Fruit fly (Drosophila melanogaster) whole organism, embryonic: ENCODE measurements around the gene Awh.
A peak's percentile ranks its signal among the peaks of the same experiment; 100 is the strongest.

Experiments
- Asciz ChIP-seq: fragments of 200-800 bp; sonication (Bioruptor generic); optimal IDR thresholded peaks from 2 replicates; lab custom pipeline; 2017; ENCODE audit warnings: missing biosample characterization, mild to moderate bottlenecking, missing genetic modification characterization, missing genetic modification reagents
- Atf6 ChIP-seq: fragments of 200-800 bp; sonication (Bioruptor generic); IDR thresholded peaks from 2 replicates; pipeline ENCODE4 v1.3.6; 2022; ENCODE audit warnings: missing biosample characterization, missing genetic modification characterization
- Awh ChIP-seq: fragments of 200-800 bp; sonication (Bioruptor generic); IDR thresholded peaks from 2 replicates; pipeline ENCODE4, ENCODE4 v1.3.6; 2022; ENCODE audit warnings: missing biosample characterization, missing genetic modification characterization
- Bdp1 ChIP-seq: fragments of 200-800 bp; sonication (Bioruptor generic); optimal IDR thresholded peaks from 3 replicates; lab custom pipeline; 2016; ENCODE audit warnings: missing biosample characterization, missing genetic modification characterization
- CG10366 ChIP-seq: fragments of 200-800 bp; sonication (Bioruptor generic); IDR thresholded peaks from 2 replicates; pipeline ENCODE4 v1.3.6; 2022; ENCODE audit warnings: missing biosample characterization, missing genetic modification characterization
- CG10654 ChIP-seq: fragments of 200-800 bp; sonication (Bioruptor generic); optimal IDR thresholded peaks from 2 replicates; lab custom pipeline; 2016; ENCODE audit warnings: missing biosample characterization, missing genetic modification characterization
- CG13424 ChIP-seq: fragments of 200-800 bp; sonication (Bioruptor generic); optimal IDR thresholded peaks from 2 replicates; lab custom pipeline; 2019; ENCODE audit warnings: missing biosample characterization, mild to moderate bottlenecking, missing genetic modification characterization, moderate library complexity
- CG14441 ChIP-seq: fragments of 200-800 bp; sonication (Bioruptor generic); IDR thresholded peaks from 2 replicates; pipeline ENCODE4 v1.3.6; 2022; ENCODE audit warnings: missing biosample characterization, missing genetic modification characterization
- CG1529 ChIP-seq: fragments of 200-800 bp; sonication (Bioruptor generic); optimal IDR thresholded peaks from 3 replicates; lab custom pipeline; 2018; ENCODE audit warnings: missing biosample characterization, missing genetic modification characterization
- CG15696 ChIP-seq: fragments of 200-800 bp; sonication (Bioruptor generic); optimal IDR thresholded peaks from 2 replicates; lab custom pipeline; 2019; ENCODE audit warnings: missing biosample characterization, mild to moderate bottlenecking, missing genetic modification characterization, moderate library complexity
- CG1602 ChIP-seq: fragments of 200-800 bp; sonication (Bioruptor generic); optimal IDR thresholded peaks from 3 replicates; lab custom pipeline; 2016; ENCODE audit warnings: missing biosample characterization, missing genetic modification characterization
- CG17802 ChIP-seq: fragments of 200-800 bp; sonication (Bioruptor generic); optimal IDR thresholded peaks from 2 replicates; lab custom pipeline; 2018; ENCODE audit warnings: missing biosample characterization, mild to moderate bottlenecking, missing genetic modification characterization, moderate library complexity
- CG18599 ChIP-seq: fragments of 200-800 bp; sonication (Bioruptor generic); optimal IDR thresholded peaks from 3 replicates; lab custom pipeline; 2017; ENCODE audit warnings: missing biosample characterization, missing genetic modification characterization, mild to moderate bottlenecking, moderate library complexity, missing genetic modification reagents
- CG30020 ChIP-seq: fragments of 200-800 bp; optimal IDR thresholded peaks from 2 replicates; lab custom pipeline; 2019; ENCODE audit warnings: missing biosample characterization, mild to moderate bottlenecking, missing genetic modification characterization, moderate library complexity
- CG3065 ChIP-seq: fragments of 200-800 bp; sonication (Bioruptor generic); optimal IDR thresholded peaks from 2 replicates; lab custom pipeline; 2016; ENCODE audit warnings: missing biosample characterization, missing genetic modification characterization
- CG3847 ChIP-seq: fragments of 200-800 bp; sonication (Bioruptor generic); IDR thresholded peaks from 2 replicates; pipeline ENCODE4 v1.3.6; 2022; ENCODE audit warnings: missing biosample characterization, missing genetic modification characterization
- CG7271 ChIP-seq: fragments of 200-800 bp; sonication (Bioruptor generic); optimal IDR thresholded peaks from 2 replicates; lab custom pipeline; 2018; ENCODE audit warnings: missing biosample characterization, mild to moderate bottlenecking, missing genetic modification characterization, moderate library complexity
- CG8089 ChIP-seq: fragments of 200-800 bp; sonication (Bioruptor generic); optimal IDR thresholded peaks from 3 replicates; lab custom pipeline; 2016; ENCODE audit warnings: missing biosample characterization, missing genetic modification characterization
- Deaf1 ChIP-seq: fragments of 200-800 bp; optimal IDR thresholded peaks from 3 replicates; lab custom pipeline; 2019; ENCODE audit warnings: missing biosample characterization, mild to moderate bottlenecking, missing genetic modification characterization, moderate library complexity
- Dek ChIP-seq: fragments of 200-800 bp; sonication (Bioruptor generic); optimal IDR thresholded peaks from 3 replicates; lab custom pipeline; 2019; ENCODE audit warnings: missing biosample characterization, mild to moderate bottlenecking, missing genetic modification characterization, moderate library complexity
- Elba2 ChIP-seq: fragments of 200-800 bp; sonication (Bioruptor generic); optimal IDR thresholded peaks from 3 replicates; lab custom pipeline; 2016; ENCODE audit warnings: missing biosample characterization, missing genetic modification characterization
- HLH4C ChIP-seq: fragments of 200-800 bp; sonication (Bioruptor generic); IDR thresholded peaks from 3 replicates; pipeline ENCODE4 v1.3.6; 2022; ENCODE audit warnings: missing biosample characterization, missing genetic modification characterization; ENCODE audit not compliant: partially characterized antibody
- Hand ChIP-seq: fragments of 200-800 bp; sonication (Bioruptor generic); optimal IDR thresholded peaks from 2 replicates; lab custom pipeline; 2017; ENCODE audit warnings: mild to moderate bottlenecking, missing biosample characterization, missing genetic modification reagents, missing genetic modification characterization
- Hmx ChIP-seq: fragments of 200-800 bp; sonication (Bioruptor generic); optimal IDR thresholded peaks from 2 replicates; lab custom pipeline; 2016; ENCODE audit warnings: missing biosample characterization, missing genetic modification characterization
- MBD-R2 ChIP-seq: fragments of 200-800 bp; sonication (Bioruptor generic); IDR thresholded peaks from 2 replicates; pipeline ENCODE4 v1.3.6; 2022; ENCODE audit warnings: missing biosample characterization, missing genetic modification characterization
- Myb ChIP-seq: fragments of 200-800 bp; sonication (Bioruptor generic); optimal IDR thresholded peaks from 2 replicates; lab custom pipeline; 2016; ENCODE audit warnings: missing biosample characterization, missing genetic modification characterization
- Oli ChIP-seq: fragments of 200-800 bp; sonication (Bioruptor generic); optimal IDR thresholded peaks from 2 replicates; lab custom pipeline; 2018; ENCODE audit warnings: missing biosample characterization, mild to moderate bottlenecking, missing genetic modification characterization, moderate library complexity
- Scr ChIP-seq: fragments of 200-800 bp; sonication (Bioruptor generic); IDR thresholded peaks from 2 replicates; pipeline ENCODE4 v1.3.6; 2022; ENCODE audit warnings: missing biosample characterization, missing genetic modification characterization; ENCODE audit not compliant: partially characterized antibody
- TFAM ChIP-seq: fragments of 200-800 bp; sonication (Bioruptor generic); optimal IDR thresholded peaks from 2 replicates; lab custom pipeline; 2017; ENCODE audit warnings: missing biosample characterization, missing genetic modification characterization, inconsistent platforms
- ap ChIP-seq: fragments of 200-800 bp; sonication (Bioruptor generic); IDR thresholded peaks from 2 replicates; pipeline ENCODE4 v1.3.6; 2022; ENCODE audit warnings: missing biosample characterization, missing genetic modification characterization
- ase ChIP-seq: fragments of 200-800 bp; sonication (Bioruptor generic); IDR thresholded peaks from 3 replicates; pipeline ENCODE4 v1.3.6; 2022; ENCODE audit warnings: missing biosample characterization, missing genetic modification characterization
- bigmax ChIP-seq: fragments of 200-800 bp; sonication (Bioruptor generic); optimal IDR thresholded peaks from 2 replicates; lab custom pipeline; 2018; ENCODE audit warnings: missing biosample characterization, mild to moderate bottlenecking, missing genetic modification characterization
- bowl ChIP-seq: fragments of 200-800 bp; sonication (Bioruptor generic); IDR thresholded peaks from 2 replicates; pipeline ENCODE4 v1.3.6; 2022; ENCODE audit warnings: missing biosample characterization, missing genetic modification characterization
- cas ChIP-seq: fragments of 200-800 bp; sonication (Bioruptor generic); IDR thresholded peaks from 2 replicates; pipeline ENCODE4 v1.3.6; 2022; ENCODE audit warnings: missing biosample characterization, missing genetic modification characterization
- dati ChIP-seq: fragments of 200-800 bp; sonication (Bioruptor generic); IDR thresholded peaks from 2 replicates; pipeline ENCODE4 v1.3.6; 2022; ENCODE audit warnings: missing biosample characterization, missing genetic modification characterization
- dpn ChIP-seq, 2 experiments: fragments of 200-800 bp; sonication (Bioruptor generic); optimal IDR thresholded peaks; 3 replicates each; lab custom pipeline; 2016; ENCODE audit warnings: missing biosample characterization in 2 of 2, missing genetic modification characterization in 2 of 2
- fd96Cb ChIP-seq: fragments of 200-800 bp; sonication (Bioruptor generic); optimal IDR thresholded peaks from 2 replicates; lab custom pipeline; 2018; ENCODE audit warnings: missing biosample characterization, mild to moderate bottlenecking, missing genetic modification characterization, moderate library complexity
- fru ChIP-seq: fragments of >200 bp; optimal IDR thresholded peaks from 2 replicates; lab custom pipeline; 2017
- gro ChIP-seq: fragments of 200-800 bp; sonication (Bioruptor generic); optimal IDR thresholded peaks from 2 replicates; lab custom pipeline; 2016; ENCODE audit warnings: missing biosample characterization, missing genetic modification characterization
- gsb ChIP-seq: fragments of 200-800 bp; sonication (Bioruptor generic); IDR thresholded peaks from 2 replicates; pipeline ENCODE4 v1.3.6; 2022; ENCODE audit warnings: missing biosample characterization, missing genetic modification characterization
- lov ChIP-seq, 2 experiments: fragments of 200-800 bp in 1 of 2; fragments of >200 bp in 1 of 2; sonication (Bioruptor generic) in 1 of 2; IDR thresholded peaks in 1 of 2; optimal IDR thresholded peaks in 1 of 2; 2 replicates in 1 of 2; 3 replicates in 1 of 2; pipeline versions ENCODE4 v1.3.6 to Lab custom; 2017 to 2022; ENCODE audit warnings: missing biosample characterization in 1 of 2, missing genetic modification characterization in 1 of 2
- pnt ChIP-seq: fragments of 200-800 bp; sonication (Bioruptor generic); optimal IDR thresholded peaks from 3 replicates; lab custom pipeline; 2016; ENCODE audit warnings: missing biosample characterization, missing genetic modification characterization
- sd ChIP-seq: fragments of 200-800 bp; sonication (Bioruptor generic); optimal IDR thresholded peaks from 3 replicates; lab custom pipeline; 2018; ENCODE audit warnings: missing biosample characterization, mild to moderate bottlenecking, missing genetic modification characterization, moderate library complexity
- sens ChIP-seq: fragments of 200-800 bp; sonication (Bioruptor generic); peaks from one replicate; lab custom pipeline; 2016; ENCODE audit warnings: missing biosample characterization, missing genetic modification characterization
- sens-2 ChIP-seq: fragments of 200-800 bp; sonication (Bioruptor generic); IDR thresholded peaks from 2 replicates; pipeline ENCODE4 v1.3.6; 2022; ENCODE audit warnings: missing biosample characterization, missing genetic modification characterization
- shn ChIP-seq: fragments of 200-800 bp; sonication (Bioruptor generic); optimal IDR thresholded peaks from 3 replicates; lab custom pipeline; 2016; ENCODE audit warnings: missing biosample characterization, missing genetic modification characterization
- so ChIP-seq: fragments of 200-800 bp; sonication (Bioruptor generic); IDR thresholded peaks from 3 replicates; pipeline ENCODE4 v1.3.6; 2022; ENCODE audit warnings: missing biosample characterization, missing genetic modification characterization
- tin ChIP-seq: fragments of 200-800 bp; sonication (Bioruptor generic); optimal IDR thresholded peaks from 3 replicates; lab custom pipeline; 2016; ENCODE audit warnings: missing biosample characterization, missing genetic modification characterization
- trem ChIP-seq: fragments of 200-800 bp; optimal IDR thresholded peaks from 3 replicates; lab custom pipeline; 2019; ENCODE audit warnings: missing biosample characterization, mild to moderate bottlenecking, missing genetic modification characterization, moderate library complexity
- tup ChIP-seq: fragments of 200-800 bp; sonication (Bioruptor generic); optimal IDR thresholded peaks from 2 replicates; lab custom pipeline; 2016; ENCODE audit warnings: missing biosample characterization, mild to moderate bottlenecking, missing genetic modification characterization, moderate library complexity
- twi ChIP-seq: fragments of 200-800 bp; optimal IDR thresholded peaks from 2 replicates; lab custom pipeline; 2019; ENCODE audit warnings: missing biosample characterization, mild to moderate bottlenecking, missing genetic modification characterization, moderate library complexity

Awh gene

dm6 chr3L:3802677-3803076 is 43.3 kb upstream of the Awh start (continued):
- TF ChIP-seq fd96Cb (peak; percentile 36), CG10654 (GFP tag; lab: Kevin White, UChicago) (peak; percentile 38), Awh (peak; percentile 59; the same call in 1 of the 2 replicates), Hmx (peak; percentile 39), CG7271 (tag; lab: Kevin White, UChicago) (no peak), Hand (GFP tag; lab: Kevin White, UChicago) (peak; percentile 93), CG30020 (tag; lab: Kevin White, UChicago) (no peak), CG3065 (GFP tag; lab: Kevin White, UChicago) (no peak), tin (GFP tag; lab: Kevin White, UChicago) (peak; percentile 53), cas (GFP tag; lab: Robert Waterston, UW) (peak; percentile 58; the same call in 1 of the 2 replicates), CG14441 (GFP tag; lab: Robert Waterston, UW) (peak; percentile 82), bigmax (GFP tag; lab: Kevin White, UChicago) (no peak), pnt (GFP tag; lab: Kevin White, UChicago) (peak; percentile 76), dpn (GFP tag; optimal IDR thresholded peaks at IDR 0.05; lab: Kevin White, UChicago) (peak; percentile 82 to 86), gsb (GFP tag; lab: Robert Waterston, UW) (0 out of 2 replicates have a peak, but pooled peaks have one; percentile 14), CG1529 (GFP tag; lab: Kevin White, UChicago) (peak; percentile 26), Bdp1 (GFP tag; lab: Kevin White, UChicago) (peak; percentile 47), twi (tag; lab: Kevin White, UChicago) (no peak), dati (GFP tag; lab: Robert Waterston, UW) (0 out of 2 replicates have a peak, but pooled peaks have one; percentile 8), sens-2 (peak; percentile 58; the same call in 1 of the 2 replicates), CG3847 (GFP tag; lab: Robert Waterston, UW) (peak; percentile 78), CG18599 (GFP tag; lab: Kevin White, UChicago) (peak; percentile 92), CG10366 (GFP tag; lab: Robert Waterston, UW) (peak; percentile 69), CG8089 (GFP tag; lab: Kevin White, UChicago) (peak; percentile 13), lov (optimal IDR thresholded peaks at IDR 0.05; lab: Kevin White, UChicago) (no peak), lov (GFP tag; IDR thresholded peaks at IDR 0.05; lab: Robert Waterston, UW) (peak; percentile 26; the same call in 1 of the 3 replicates), CG17802 (tag; lab: Kevin White, UChicago) (no peak), tup (GFP tag; lab: Kevin White, UChicago) (peak; percentile 71), fru (no peak), bowl (GFP tag; lab: Robert Waterston, UW) (0 out of 2 replicates have a peak, but pooled peaks have one; percentile 31), Elba2 (no peak), CG15696 (tag; lab: Kevin White, UChicago) (peak; percentile 17), trem (tag; lab: Kevin White, UChicago) (peak; percentile 4), MBD-R2 (GFP tag; lab: Robert Waterston, UW) (peak; percentile 63), ap (0 out of 2 replicates have a peak, but pooled peaks have one; percentile 41), Deaf1 (tag; lab: Kevin White, UChicago) (peak; percentile 49), HLH4C (no peak), Myb (GFP tag; lab: Kevin White, UChicago) (peak; percentile 57), ase (GFP tag; lab: Robert Waterston, UW) (peak; percentile 80), shn (GFP tag; lab: Kevin White, UChicago) (peak; percentile 70), Scr (GFP tag; lab: Robert Waterston, UW) (no peak), Dek (tag; lab: Kevin White, UChicago) (peak; percentile 79), so (GFP tag; lab: Robert Waterston, UW) (peak; percentile 80; the same call in 2 of the 3 replicates), gro (peak; percentile 19), CG13424 (peak; percentile 80), CG1602 (GFP tag; lab: Kevin White, UChicago) (peak; percentile 42), sens (GFP tag; lab: Kevin White, UChicago) (peak; percentile 82), sd (tag; lab: Kevin White, UChicago) (peak; percentile 53), TFAM (GFP tag; lab: Kevin White, UChicago) (no peak), Atf6 (GFP tag; lab: Robert Waterston, UW) (peak; percentile 88), Oli (tag; lab: Kevin White, UChicago) (peak; percentile 67), Asciz (GFP tag; lab: Kevin White, UChicago) (no peak)
